Worm (Caenorhabditis elegans): ENCODE data around the gene Y39A3B.1.

Y39A3B.1 gene

ce11 chrIII:2005729-2006128 is at the start of gene Y39A3B.1:
Y39A3B.1 (plus strand) TSS chrIII:2006029.
- no peak for TF ChIP-seq unc-130 (tag; optimal IDR thresholded peaks at IDR 0.05)
- no peak for TF ChIP-seq aly-2 (tag; optimal IDR thresholded peaks at IDR 0.05)
- TF ChIP-seq nhr-237 (tag; optimal IDR thresholded peaks at IDR 0.05) = no peak
- TF ChIP-seq lsy-2 (tag; optimal IDR thresholded peaks at IDR 0.05) = no peak
- TF ChIP-seq nhr-90 (tag; optimal IDR thresholded peaks at IDR 0.05; ENCODE audit: poor library complexity) = no peak
- TF ChIP-seq egl-27 (tag; optimal IDR thresholded peaks at IDR 0.05) = no peak
- no peak for TF ChIP-seq ztf-4 (tag; optimal IDR thresholded peaks at IDR 0.05)
- no peak for TF ChIP-seq sox-4 (tag; optimal IDR thresholded peaks at IDR 0.05)
- TF ChIP-seq nhr-20 (tag; optimal IDR thresholded peaks at IDR 0.05) = no peak
- TF ChIP-seq lir-3 (tag; optimal IDR thresholded peaks at IDR 0.05; ENCODE audit: poor library complexity) = no peak
- TF ChIP-seq dpl-1 (GFP tag; optimal IDR thresholded peaks at IDR 0.05) = no peak
- TF ChIP-seq ceh-90 (tag; optimal IDR thresholded peaks at IDR 0.05) = no peak
- TF ChIP-seq zip-4 (GFP tag; optimal IDR thresholded peaks at IDR 0.05) = no peak
- no peak for TF ChIP-seq nhr-47 (tag; optimal IDR thresholded peaks at IDR 0.05)

- no peak for TF ChIP-seq tlp-1 (tag; optimal IDR thresholded peaks at IDR 0.05)
- TF ChIP-seq efl-1 (optimal IDR thresholded peaks at IDR 0.05) = peak; percentile 3 to 48
- peak; percentile 34 to 84 for TF ChIP-seq efl-1 (GFP tag; optimal IDR thresholded peaks at IDR 0.05 in 1 of 2)
- TF ChIP-seq pqm-1 (tag; optimal IDR thresholded peaks at IDR 0.05) = no peak
- no peak for TF ChIP-seq mdl-1 (tag; optimal IDR thresholded peaks at IDR 0.05)
- TF ChIP-seq F16B12.6 (tag; optimal IDR thresholded peaks at IDR 0.05) = peak; percentile 78
- TF ChIP-seq zip-4 (GFP tag; optimal IDR thresholded peaks at IDR 0.05) = no peak
- TF ChIP-seq unc-98 (GFP tag; IDR thresholded peaks at IDR 0.05) = no peak
- peak in 1 of 2 experiments; percentile 31 for TF ChIP-seq lin-35 (GFP tag; optimal IDR thresholded peaks at IDR 0.05)
- no peak for TF ChIP-seq nhr-71 (tag; optimal IDR thresholded peaks at IDR 0.05)
- no peak for TF ChIP-seq ztf-4 (tag; optimal IDR thresholded peaks at IDR 0.05)
- no peak for TF ChIP-seq blmp-1 (tag; optimal IDR thresholded peaks at IDR 0.05)
- TF ChIP-seq mep-1 (tag; optimal IDR thresholded peaks at IDR 0.05) = no peak
- no peak for TF ChIP-seq ceh-88 (GFP tag; IDR thresholded peaks at IDR 0.05)
- TF ChIP-seq dpl-1 (GFP tag; optimal IDR thresholded peaks at IDR 0.05) = peak in 2 of 3 experiments; percentile 34 to 53
- TF ChIP-seq isw-1 (GFP tag; IDR thresholded peaks at IDR 0.05) = peak; percentile 33; the same call in 1 of the 2 replicates
- no peak for TF ChIP-seq pax-3 (tag; optimal IDR thresholded peaks at IDR 0.05)
- TF ChIP-seq nhr-47 (tag; optimal IDR thresholded peaks at IDR 0.05) = no peak
- no peak for TF ChIP-seq mef-2 (tag; optimal IDR thresholded peaks at IDR 0.05)
- no peak for TF ChIP-seq fos-1 (tag; optimal IDR thresholded peaks at IDR 0.05)
- no peak for TF ChIP-seq C34B4.2 (tag; optimal IDR thresholded peaks at IDR 0.05)
- no peak for TF ChIP-seq snpc-4 (tag; optimal IDR thresholded peaks at IDR 0.05)
- no peak for TF ChIP-seq unc-30 (tag; optimal IDR thresholded peaks at IDR 0.05)
- peak; percentile 1 for TF ChIP-seq xbp-1 (tag; optimal IDR thresholded peaks at IDR 0.05)
These were observed 43.8 kb upstream of the Y39A3B.1 start, which contains the start of gene mboa-6 for ce11 chrIII:1961895-1962506. mboa-6 (minus strand) TSS chrIII:1961945.

ce11 chrIII:1962552-1962951 is 43.3 kb upstream of the Y39A3B.1 start:
- no peak for TF ChIP-seq C04F5.9 (tag; optimal IDR thresholded peaks at IDR 0.05)
- TF ChIP-seq elt-2 (tag; optimal IDR thresholded peaks at IDR 0.05) = peak; percentile 11
- no peak for TF ChIP-seq xbp-1 (tag; optimal IDR thresholded peaks at IDR 0.05)
- TF ChIP-seq grh-1 (GFP tag; IDR thresholded peaks at IDR 0.05) = no peak
- no peak for TF ChIP-seq nhr-11 (tag; optimal IDR thresholded peaks at IDR 0.05)
- TF ChIP-seq lin-35 (GFP tag; optimal IDR thresholded peaks at IDR 0.05) = no peak
- no peak for TF ChIP-seq mab-9 (GFP tag; IDR thresholded peaks at IDR 0.05)
- no peak for TF ChIP-seq aly-2 (tag; optimal IDR thresholded peaks at IDR 0.05)
- no peak for TF ChIP-seq ceh-63 (GFP tag; optimal IDR thresholded peaks at IDR 0.05)
- peak in 1 of 6 experiments; percentile 18 for TF ChIP-seq elt-3 (tag; optimal IDR thresholded peaks at IDR 0.05)
- no peak for TF ChIP-seq fos-1 (tag; optimal IDR thresholded peaks at IDR 0.05)
